Worm (Caenorhabditis elegans) whole organism, L4 larva: Measurements from ENCODE around the gene F57G8.7.

Experiments used
- F10B5.3 ChIP-seq: sonication (generic microtip); optimal IDR thresholded peaks from 2 replicates; lab custom pipeline; 2016; ENCODE audit warnings: mild to moderate bottlenecking, missing genetic modification characterization, missing compliant biosample characterization
- ces-1 ChIP-seq: fragments of 150-350 bp; sonication (generic microtip); optimal IDR thresholded peaks from 4 replicates; lab custom pipeline; 2014; ENCODE audit warnings: missing biosample characterization, missing genetic modification reagents, missing genetic modification characterization
- dpl-1 ChIP-seq: fragments of 150-350 bp; optimal IDR thresholded peaks from 2 replicates; lab custom pipeline; 2014; ENCODE audit warnings: missing biosample characterization, missing genetic modification reagents, missing genetic modification characterization
- jun-1 ChIP-seq: fragments of 150-350 bp; optimal IDR thresholded peaks from 2 replicates; lab custom pipeline; 2014; ENCODE audit warnings: missing biosample characterization, missing genetic modification reagents, missing genetic modification characterization
- lin-29 ChIP-seq: fragments of 200-800 bp; sonication (Bioruptor generic); IDR thresholded peaks from 2 replicates; pipeline ENCODE4 v1.3.6; 2022; ENCODE audit warnings: missing genetic modification reagents, missing genetic modification characterization, missing compliant biosample characterization
- mdl-1 ChIP-seq, 2 experiments: fragments of 150-350 bp in 1 of 2; sonication (generic microtip) in 1 of 2; optimal IDR thresholded peaks; 2 replicates each; lab custom pipeline; 2014 to 2017; ENCODE audit warnings: missing biosample characterization in 2 of 2, missing genetic modification characterization in 2 of 2
- nhr-11 ChIP-seq: fragments of 150-350 bp; optimal IDR thresholded peaks from 2 replicates; lab custom pipeline; 2014; ENCODE audit warnings: missing biosample characterization, missing genetic modification characterization
- nhr-28 ChIP-seq: fragments of 150-350 bp; optimal IDR thresholded peaks from 2 replicates; lab custom pipeline; 2014; ENCODE audit warnings: missing biosample characterization, missing genetic modification characterization
- nhr-76 ChIP-seq: fragments of 150-350 bp; optimal IDR thresholded peaks from 2 replicates; lab custom pipeline; 2014; ENCODE audit warnings: missing biosample characterization, missing genetic modification characterization
- pha-4 ChIP-seq, 2 experiments: fragments of 150-350 bp in 1 of 2; fragments of 200-800 bp in 1 of 2; sonication (Bioruptor generic) in 1 of 2; IDR thresholded peaks in 1 of 2; optimal IDR thresholded peaks in 1 of 2; 2 replicates each; pipeline versions ENCODE4 v1.3.6 to Lab custom; 2014 to 2022; ENCODE audit warnings: missing genetic modification characterization in 2 of 2, missing genetic modification reagents in 2 of 2, missing biosample characterization in 1 of 2, missing compliant biosample characterization in 1 of 2
- unc-130 ChIP-seq: sonication (generic microtip); optimal IDR thresholded peaks from 2 replicates; lab custom pipeline; 2016; ENCODE audit warnings: missing genetic modification reagents, missing genetic modification characterization, missing compliant biosample characterization
- unc-62 ChIP-seq, 3 experiments: fragments of 150-350 bp in 1 of 3; sonication (generic microtip); optimal IDR thresholded peaks in 2 of 3; peaks in 1 of 3; 1 replicate in 1 of 3; 2 replicates in 2 of 3; lab custom pipeline; 2014 to 2017; ENCODE audit warnings: missing biosample characterization in 3 of 3, missing genetic modification characterization in 3 of 3, missing genetic modification reagents in 3 of 3, missing genotype in 1 of 3

- TF ChIP-seq dpl-1, result no peak
- TF ChIP-seq F10B5.3 (tag; lab: Kevin White, UChicago), result no peak
- no peak for TF ChIP-seq jun-1 (tag; lab: Kevin White, UChicago)
- TF ChIP-seq unc-130 (GFP tag; lab: Kevin White, UChicago), result no peak
- TF ChIP-seq mdl-1 (tag; optimal IDR thresholded peaks at IDR 0.05; lab: Kevin White, UChicago), result no peak
- no peak for TF ChIP-seq pha-4 (GFP tag; IDR thresholded peaks at IDR 0.05; lab: Robert Waterston, UW)
- no peak for TF ChIP-seq pha-4 (tag; optimal IDR thresholded peaks at IDR 0.05; lab: Kevin White, UChicago)
- TF ChIP-seq lin-29, result no peak
- no peak for TF ChIP-seq nhr-11 (tag; lab: Kevin White, UChicago)
- no peak for TF ChIP-seq nhr-28 (tag; lab: Kevin White, UChicago)
- no peak for TF ChIP-seq unc-62 (GFP tag; optimal IDR thresholded peaks at IDR 0.05 in 1 of 2; lab: Kevin White, UChicago)
- TF ChIP-seq unc-62 (tag; optimal IDR thresholded peaks at IDR 0.05; lab: Kevin White, UChicago), result no peak
- TF ChIP-seq ces-1 (GFP tag; lab: Kevin White, UChicago), result no peak
- TF ChIP-seq nhr-76 (tag; lab: Kevin White, UChicago), result no peak
These were observed 20.6 kb upstream of the F57G8.7 start for ce11 chrV:16308343-16308742.
